Worm (Caenorhabditis elegans) whole organism, midembryonic: ENCODE measurements around the gene C45B2.8.

Source experiments
- T22C8.4 ChIP-seq: fragments of 200-800 bp; sonication (Bioruptor generic); IDR thresholded peaks from 2 replicates; pipeline ENCODE4 v1.3.6; 2022; ENCODE audit warnings: missing genetic modification characterization, missing compliant biosample characterization
- flt-1 ChIP-seq: fragments of 200-800 bp; sonication (Bioruptor generic); IDR thresholded peaks from 2 replicates; pipeline ENCODE4 v1.3.6; 2022; ENCODE audit warnings: missing genetic modification characterization, missing compliant biosample characterization
- ref-1 ChIP-seq: fragments of 200-800 bp; sonication (Bioruptor generic); conservative IDR thresholded peaks from 2 replicates; pipeline ENCODE4 v1.3.6; 2022; ENCODE audit warnings: missing genetic modification reagents, missing genetic modification characterization, missing compliant biosample characterization

ce11 chrX:6052744-6053143 lies 35.0 kb upstream of the C45B2.8 start, which contains the start of gene C45B2.6:
- TF ChIP-seq T22C8.4 (GFP tag; lab: Robert Waterston, UW): no peak
- no peak for TF ChIP-seq ref-1
- no peak for TF ChIP-seq flt-1 (GFP tag; lab: Robert Waterston, UW)
